Fruit fly (Drosophila melanogaster) whole organism, adult: ENCODE measurements around the gene CG11755.
A peak's percentile ranks its signal among the peaks of the same experiment; 100 is the strongest.

Experiments
- CG11617 ChIP-seq: fragments of 200-800 bp; sonication (Bioruptor generic); optimal IDR thresholded peaks from 2 replicates; lab custom pipeline; 2017; ENCODE audit warnings: mild to moderate bottlenecking, missing biosample characterization, missing genetic modification reagents, missing genetic modification characterization
- CG12768 ChIP-seq: fragments of 200-800 bp; sonication (Bioruptor generic); optimal IDR thresholded peaks from 2 replicates; lab custom pipeline; 2017; ENCODE audit warnings: missing biosample characterization, missing genetic modification characterization, mild to moderate bottlenecking, moderate library complexity, missing genetic modification reagents
- CG14711 ChIP-seq: fragments of 200-800 bp; sonication (Bioruptor generic); optimal IDR thresholded peaks from 2 replicates; lab custom pipeline; 2018; ENCODE audit warnings: missing biosample characterization, mild to moderate bottlenecking, missing genetic modification characterization, moderate library complexity
- CG1620 ChIP-seq: fragments of 200-800 bp; sonication (Bioruptor generic); optimal IDR thresholded peaks from 2 replicates; lab custom pipeline; 2016; ENCODE audit warnings: missing biosample characterization, missing genetic modification characterization
- CG33017 ChIP-seq: fragments of 200-800 bp; sonication (Bioruptor generic); optimal IDR thresholded peaks from 2 replicates; lab custom pipeline; 2018; ENCODE audit warnings: missing biosample characterization, mild to moderate bottlenecking, missing genetic modification characterization, moderate library complexity
- CG5204 ChIP-seq: fragments of 200-800 bp; sonication (Bioruptor generic); optimal IDR thresholded peaks from 2 replicates; lab custom pipeline; 2016; ENCODE audit warnings: missing biosample characterization, missing genetic modification characterization
- CG7045 ChIP-seq: fragments of 200-800 bp; sonication (Bioruptor generic); optimal IDR thresholded peaks from 2 replicates; lab custom pipeline; 2017; ENCODE audit warnings: missing biosample characterization, mild to moderate bottlenecking, missing genetic modification characterization
- CG7101 ChIP-seq: fragments of 200-800 bp; sonication (Bioruptor generic); optimal IDR thresholded peaks from 2 replicates; lab custom pipeline; 2018; ENCODE audit warnings: missing biosample characterization, mild to moderate bottlenecking, missing genetic modification characterization, moderate library complexity
- Clk ChIP-seq: fragments of 200-800 bp; sonication (Bioruptor generic); optimal IDR thresholded peaks from 2 replicates; lab custom pipeline; 2017; ENCODE audit warnings: missing biosample characterization, missing genetic modification characterization
- Crg-1 ChIP-seq: fragments of 200-800 bp; sonication (Bioruptor generic); optimal IDR thresholded peaks from 2 replicates; lab custom pipeline; 2016; ENCODE audit warnings: missing biosample characterization, missing genetic modification characterization
- Hr96 ChIP-seq: fragments of 200-800 bp; sonication (Bioruptor generic); optimal IDR thresholded peaks from 2 replicates; lab custom pipeline; 2016; ENCODE audit warnings: missing biosample characterization, missing genetic modification characterization
- Mnt ChIP-seq: fragments of 200-800 bp; sonication (Bioruptor generic); optimal IDR thresholded peaks from 2 replicates; lab custom pipeline; 2016; ENCODE audit warnings: missing biosample characterization, mild to moderate bottlenecking, missing genetic modification characterization
- bab1 ChIP-seq: fragments of 200-800 bp; sonication (Bioruptor generic); optimal IDR thresholded peaks from 3 replicates; lab custom pipeline; 2019; ENCODE audit warnings: missing biosample characterization, mild to moderate bottlenecking, missing genetic modification characterization, moderate library complexity
- cic ChIP-seq: fragments of 200-800 bp; sonication (Bioruptor generic); optimal IDR thresholded peaks from 2 replicates; lab custom pipeline; 2017; ENCODE audit warnings: missing biosample characterization, mild to moderate bottlenecking, missing genetic modification characterization, moderate library complexity
- cnc ChIP-seq, 2 experiments: fragments of >200 bp; optimal IDR thresholded peaks; 2 replicates each; lab custom pipeline; 2017
- kay ChIP-seq: fragments of 200-800 bp; sonication (Bioruptor generic); peaks from one replicate; lab custom pipeline; 2016; ENCODE audit warnings: missing biosample characterization, missing genetic modification characterization, borderline replicate concordance
- ovo ChIP-seq: fragments of 200-800 bp; sonication (Bioruptor generic); optimal IDR thresholded peaks from 2 replicates; lab custom pipeline; 2016; ENCODE audit warnings: missing biosample characterization, missing genetic modification characterization
- pad ChIP-seq: fragments of 200-800 bp; sonication (Bioruptor generic); optimal IDR thresholded peaks from 3 replicates; lab custom pipeline; 2017; ENCODE audit warnings: missing biosample characterization, missing genetic modification characterization, mild to moderate bottlenecking, moderate library complexity, missing genetic modification reagents
- tj ChIP-seq: fragments of 200-800 bp; sonication (Bioruptor generic); optimal IDR thresholded peaks from 3 replicates; lab custom pipeline; 2017; ENCODE audit warnings: missing biosample characterization, mild to moderate bottlenecking, missing genetic modification characterization, moderate library complexity
- toe ChIP-seq: fragments of 200-800 bp; sonication (Bioruptor generic); optimal IDR thresholded peaks from 2 replicates; lab custom pipeline; 2016; ENCODE audit warnings: missing biosample characterization, missing genetic modification characterization

CG11755 gene

dm6 chr3R:8707166-8707565 lies 30.5 kb downstream of the CG11755 start:
- TF ChIP-seq CG5204 (GFP tag; lab: Kevin White, UChicago) = no peak
- no peak for TF ChIP-seq Crg-1 (GFP tag; lab: Kevin White, UChicago)
- TF ChIP-seq toe (GFP tag; lab: Kevin White, UChicago) = no peak
- TF ChIP-seq CG33017 (tag; lab: Kevin White, UChicago) = no peak
- TF ChIP-seq CG14711 (tag; lab: Kevin White, UChicago) = no peak
- no peak for TF ChIP-seq CG7045
- no peak for TF ChIP-seq CG1620 (GFP tag; lab: Kevin White, UChicago)
- TF ChIP-seq CG7101 (tag; lab: Kevin White, UChicago) = no peak
- TF ChIP-seq Hr96 (GFP tag; lab: Kevin White, UChicago) = no peak
- no peak for TF ChIP-seq bab1 (GFP tag; lab: Kevin White, UChicago)
- TF ChIP-seq Mnt (GFP tag; lab: Kevin White, UChicago) = no peak
- no peak for TF ChIP-seq kay (GFP tag; lab: Kevin White, UChicago)
- no peak for TF ChIP-seq Clk (GFP tag; lab: Kevin White, UChicago)
- no peak for TF ChIP-seq cnc (optimal IDR thresholded peaks at IDR 0.05; lab: Kevin White, UChicago)
- no peak for TF ChIP-seq CG11617
- TF ChIP-seq CG12768 (GFP tag; lab: Kevin White, UChicago) = no peak
- no peak for TF ChIP-seq ovo (GFP tag; lab: Kevin White, UChicago)
- no peak for TF ChIP-seq pad (GFP tag; lab: Kevin White, UChicago)
- TF ChIP-seq cic (GFP tag; lab: Kevin White, UChicago) = no peak
- no peak for TF ChIP-seq tj (GFP tag; lab: Kevin White, UChicago)

dm6 chr3R:8711890-8712449 lies 35.3 kb downstream of the CG11755 start:
- peak; percentile 87 for TF ChIP-seq Mnt (GFP tag; lab: Kevin White, UChicago)
- TF ChIP-seq kay (GFP tag; lab: Kevin White, UChicago) = no peak
- TF ChIP-seq pad (GFP tag; lab: Kevin White, UChicago) = no peak
- TF ChIP-seq toe (GFP tag; lab: Kevin White, UChicago) = no peak
- TF ChIP-seq bab1 (GFP tag; lab: Kevin White, UChicago) = peak; percentile 25
- no peak for TF ChIP-seq CG7045
- TF ChIP-seq Clk (GFP tag; lab: Kevin White, UChicago) = peak; percentile 30
- no peak for TF ChIP-seq CG14711 (tag; lab: Kevin White, UChicago)
- TF ChIP-seq tj (GFP tag; lab: Kevin White, UChicago) = no peak
- TF ChIP-seq CG33017 (tag; lab: Kevin White, UChicago) = no peak
- no peak for TF ChIP-seq cnc (optimal IDR thresholded peaks at IDR 0.05; lab: Kevin White, UChicago)
- no peak for TF ChIP-seq Crg-1 (GFP tag; lab: Kevin White, UChicago)
- no peak for TF ChIP-seq CG11617
- TF ChIP-seq CG7101 (tag; lab: Kevin White, UChicago) = peak; percentile 60
- peak; percentile 83 for TF ChIP-seq Hr96 (GFP tag; lab: Kevin White, UChicago)
- TF ChIP-seq CG12768 (GFP tag; lab: Kevin White, UChicago) = peak; percentile 21
- TF ChIP-seq ovo (GFP tag; lab: Kevin White, UChicago) = peak; percentile 11
- TF ChIP-seq CG5204 (GFP tag; lab: Kevin White, UChicago) = peak; percentile 1
- peak; percentile 76 for TF ChIP-seq cic (GFP tag; lab: Kevin White, UChicago)

dm6 chr3R:8712722-8713131 lies 36.0 kb downstream of the CG11755 start, which contains the start of gene CG8112:
Gene CG8112 (plus strand): TSS chr3R:8712933.
- TF ChIP-seq CG12768 (GFP tag; lab: Kevin White, UChicago) (peak; percentile 45), CG1620 (GFP tag; lab: Kevin White, UChicago) (no peak), pad (GFP tag; lab: Kevin White, UChicago) (peak; percentile 56), toe (GFP tag; lab: Kevin White, UChicago) (no peak), cnc (optimal IDR thresholded peaks at IDR 0.05; lab: Kevin White, UChicago) (no peak), CG7045 (peak; percentile 58), CG33017 (tag; lab: Kevin White, UChicago) (peak; percentile 69), Mnt (GFP tag; lab: Kevin White, UChicago) (no peak), CG5204 (GFP tag; lab: Kevin White, UChicago) (no peak), ovo (GFP tag; lab: Kevin White, UChicago) (peak; percentile 73), CG11617 (peak; percentile 87), Crg-1 (GFP tag; lab: Kevin White, UChicago) (no peak), Hr96 (GFP tag; lab: Kevin White, UChicago) (no peak), Clk (GFP tag; lab: Kevin White, UChicago) (no peak), CG14711 (tag; lab: Kevin White, UChicago) (peak; percentile 73), tj (GFP tag; lab: Kevin White, UChicago) (peak; percentile 83), cic (GFP tag; lab: Kevin White, UChicago) (no peak), kay (GFP tag; lab: Kevin White, UChicago) (peak; percentile 76), CG7101 (tag; lab: Kevin White, UChicago) (peak; percentile 78), bab1 (GFP tag; lab: Kevin White, UChicago) (peak; percentile 16)

- TF ChIP-seq CG11617 (no peak), cic (GFP tag; lab: Kevin White, UChicago) (no peak), Hr96 (GFP tag; lab: Kevin White, UChicago) (no peak), bab1 (GFP tag; lab: Kevin White, UChicago) (no peak), cnc (optimal IDR thresholded peaks at IDR 0.05; lab: Kevin White, UChicago) (no peak), tj (GFP tag; lab: Kevin White, UChicago) (no peak), Clk (GFP tag; lab: Kevin White, UChicago) (no peak), Mnt (GFP tag; lab: Kevin White, UChicago) (no peak), pad (GFP tag; lab: Kevin White, UChicago) (no peak), kay (GFP tag; lab: Kevin White, UChicago) (no peak), CG7101 (tag; lab: Kevin White, UChicago) (no peak), CG12768 (GFP tag; lab: Kevin White, UChicago) (no peak)
Measured at dm6 chr3R:8715371-8715770, 38.7 kb downstream of the CG11755 start.
